Worm (Caenorhabditis elegans) whole organism, L4/young adult: ENCODE measurements around the gene rpl-6.

Experiments
- W03F9.2 ChIP-seq: fragments of 150-350 bp; optimal IDR thresholded peaks from 2 replicates; lab custom pipeline; 2014; ENCODE audit warnings: missing biosample characterization, missing genetic modification characterization
- dao-5 ChIP-seq: sonication (generic microtip); optimal IDR thresholded peaks from 2 replicates; lab custom pipeline; 2016; ENCODE audit warnings: missing genotype, missing genetic modification characterization, moderate library complexity, missing compliant biosample characterization
- him-1 ChIP-seq: sonication (generic microtip); optimal IDR thresholded peaks from 2 replicates; lab custom pipeline; 2016; ENCODE audit warnings: missing genotype, missing genetic modification reagents, missing genetic modification characterization, missing compliant biosample characterization

DNA sequence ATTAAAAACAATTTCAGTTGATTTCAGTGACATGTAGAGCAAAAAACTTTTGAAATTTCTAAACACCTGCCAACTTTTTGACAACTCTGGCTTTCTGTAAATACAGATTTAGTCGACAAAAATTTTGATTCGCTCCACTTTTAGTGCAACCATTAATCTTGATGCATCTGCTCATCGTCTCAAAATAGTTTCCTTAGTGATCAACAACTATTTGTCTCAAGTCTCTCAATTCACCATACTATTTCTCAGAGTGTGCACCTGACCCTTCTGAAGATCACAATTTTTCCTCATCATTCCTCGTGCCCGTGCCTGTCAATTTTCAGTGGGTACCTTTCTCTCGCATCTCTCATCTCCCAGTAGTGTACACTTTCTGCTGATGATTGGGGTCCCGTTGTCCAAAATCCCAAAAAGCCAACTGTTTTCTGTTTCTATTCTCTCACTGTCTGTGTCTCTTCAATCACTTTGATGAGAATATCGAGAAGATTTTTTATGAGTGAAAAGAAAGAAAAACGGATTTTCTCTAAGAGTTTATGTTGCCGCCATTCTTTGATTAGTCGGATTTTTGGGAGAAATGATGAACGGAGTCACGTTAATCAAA, 8.8 kb downstream of the rpl-6 start:
- TF ChIP-seq W03F9.2 (tag; lab: Kevin White, UChicago) (no peak), him-1 (tag; lab: Kevin White, UChicago) (no peak), dao-5 (no peak)
